Worm (Caenorhabditis elegans): ENCODE data around the gene R07E3.6.

R07E3.6 gene

ce11 chrX:10338761-10339160, 21.2 kb downstream of the R07E3.6 start:
- TF ChIP-seq zip-8 (tag; optimal IDR thresholded peaks at IDR 0.05) (no peak), unc-39 (tag; optimal IDR thresholded peaks at IDR 0.05) (no peak), drap-1 (GFP tag; optimal IDR thresholded peaks at IDR 0.05) (no peak), ceh-43 (GFP tag; optimal IDR thresholded peaks at IDR 0.05) (no peak), lin-13 (tag; optimal IDR thresholded peaks at IDR 0.05) (no peak), ceh-83 (GFP tag; optimal IDR thresholded peaks at IDR 0.05) (no peak), ces-1 (GFP tag; optimal IDR thresholded peaks at IDR 0.05) (no peak), unc-62 (GFP tag; optimal IDR thresholded peaks at IDR 0.05) (no peak), mls-2 (tag; optimal IDR thresholded peaks at IDR 0.05) (no peak), pha-4 (tag; optimal IDR thresholded peaks at IDR 0.05) (no peak), lsy-2 (tag; optimal IDR thresholded peaks at IDR 0.05) (no peak), bed-3 (GFP tag; optimal IDR thresholded peaks at IDR 0.05) (no peak), tbx-8 (GFP tag; optimal IDR thresholded peaks at IDR 0.05) (no peak), mab-5 (tag; optimal IDR thresholded peaks at IDR 0.05) (no peak)

ce11 chrX:10340044-10340443, 22.5 kb downstream of the R07E3.6 start:
- no peak for TF ChIP-seq bed-3 (GFP tag; optimal IDR thresholded peaks at IDR 0.05)
- no peak for TF ChIP-seq M03D4.4 (tag; optimal IDR thresholded peaks at IDR 0.05)
- TF ChIP-seq nhr-237 (tag; optimal IDR thresholded peaks at IDR 0.05): no peak
- TF ChIP-seq drap-1 (GFP tag; optimal IDR thresholded peaks at IDR 0.05): no peak
- TF ChIP-seq mep-1 (tag; optimal IDR thresholded peaks at IDR 0.05): no peak

- no peak for TF ChIP-seq hlh-1 (tag; optimal IDR thresholded peaks at IDR 0.05)
- TF ChIP-seq unc-120 (tag; optimal IDR thresholded peaks at IDR 0.05; ENCODE audit: poor library complexity, severe bottlenecking): no peak
- TF ChIP-seq unc-39 (tag; optimal IDR thresholded peaks at IDR 0.05): no peak
- TF ChIP-seq flh-1 (GFP tag; optimal IDR thresholded peaks at IDR 0.05): no peak
- no peak for TF ChIP-seq ham-2 (GFP tag; optimal IDR thresholded peaks at IDR 0.05)
- no peak for TF ChIP-seq mls-2 (tag; optimal IDR thresholded peaks at IDR 0.05)
- no peak for TF ChIP-seq M03D4.4 (tag; optimal IDR thresholded peaks at IDR 0.05)
- no peak for TF ChIP-seq elt-3 (tag; optimal IDR thresholded peaks at IDR 0.05)
- no peak for TF ChIP-seq ces-1 (GFP tag; optimal IDR thresholded peaks at IDR 0.05)
- no peak for TF ChIP-seq mab-5 (tag; optimal IDR thresholded peaks at IDR 0.05)
- TF ChIP-seq lsy-2 (tag; optimal IDR thresholded peaks at IDR 0.05): no peak
- no peak for TF ChIP-seq sptf-1 (tag; optimal IDR thresholded peaks at IDR 0.05)
- TF ChIP-seq ceh-83 (GFP tag; optimal IDR thresholded peaks at IDR 0.05): no peak
- TF ChIP-seq tbx-8 (GFP tag; optimal IDR thresholded peaks at IDR 0.05): no peak
- no peak for TF ChIP-seq bed-3 (GFP tag; optimal IDR thresholded peaks at IDR 0.05)
- no peak for TF ChIP-seq sem-2 (GFP tag; optimal IDR thresholded peaks at IDR 0.05)
- no peak for TF ChIP-seq nhr-76 (tag; optimal IDR thresholded peaks at IDR 0.05)
- TF ChIP-seq nhr-2 (tag; optimal IDR thresholded peaks at IDR 0.05): no peak
- no peak for TF ChIP-seq nhr-28 (tag; optimal IDR thresholded peaks at IDR 0.05)
- no peak for TF ChIP-seq mep-1 (tag; optimal IDR thresholded peaks at IDR 0.05)
Observed at ce11 chrX:10340986-10341385, 23.5 kb downstream of the R07E3.6 start, which contains the start of gene R07E3.1. TSS of gene R07E3.1 (minus strand) at chrX:10341161.

- no peak for TF ChIP-seq unc-120 (tag; optimal IDR thresholded peaks at IDR 0.05; ENCODE audit: poor library complexity, severe bottlenecking)
- TF ChIP-seq sem-2 (GFP tag; optimal IDR thresholded peaks at IDR 0.05): no peak
- TF ChIP-seq elt-3 (tag; optimal IDR thresholded peaks at IDR 0.05): no peak
- no peak for TF ChIP-seq ham-2 (GFP tag; optimal IDR thresholded peaks at IDR 0.05)
- no peak for TF ChIP-seq ceh-83 (GFP tag; optimal IDR thresholded peaks at IDR 0.05)
Observed at ce11 chrX:10350151-10350550, 32.6 kb downstream of the R07E3.6 start.

- TF ChIP-seq drap-1 (GFP tag; optimal IDR thresholded peaks at IDR 0.05) (no peak), tbx-8 (GFP tag; optimal IDR thresholded peaks at IDR 0.05) (no peak), hlh-1 (tag; optimal IDR thresholded peaks at IDR 0.05) (no peak), nhr-28 (tag; optimal IDR thresholded peaks at IDR 0.05) (no peak), elt-3 (tag; optimal IDR thresholded peaks at IDR 0.05) (no peak), lin-13 (tag; optimal IDR thresholded peaks at IDR 0.05) (no peak), ceh-39 (tag; optimal IDR thresholded peaks at IDR 0.05) (no peak), mls-2 (tag; optimal IDR thresholded peaks at IDR 0.05) (no peak), flh-1 (GFP tag; optimal IDR thresholded peaks at IDR 0.05) (no peak), blmp-1 (tag; optimal IDR thresholded peaks at IDR 0.05) (no peak), nhr-76 (tag; optimal IDR thresholded peaks at IDR 0.05) (no peak), ceh-43 (GFP tag; optimal IDR thresholded peaks at IDR 0.05) (no peak), sptf-1 (tag; optimal IDR thresholded peaks at IDR 0.05) (no peak), elt-1 (tag; optimal IDR thresholded peaks at IDR 0.05; ENCODE audit: borderline replicate concordance, insufficient read depth) (no peak)
Observed at ce11 chrX:10353857-10354256, 36.3 kb downstream of the R07E3.6 start.

All from whole organism, mixed stage, embryonic.